Worm (Caenorhabditis elegans): ENCODE data around the gene F42A9.11.

The F42A9.11 gene

ce11 chrIV:8600712-8601330 is 26.6 kb upstream of the F42A9.11 start, which contains the start of gene Y59H11AR.4:
TSS of gene Y59H11AR.4 (minus strand) at chrIV:8600762.
- TF ChIP-seq hlh-11 (tag; optimal IDR thresholded peaks at IDR 0.05) (no peak), lin-38 (GFP tag; IDR thresholded peaks at IDR 0.05) (no peak), fkh-10 (GFP tag; optimal IDR thresholded peaks at IDR 0.05) (no peak), nhr-28 (tag; optimal IDR thresholded peaks at IDR 0.05) (peak; percentile 70), T26A8.4 (GFP tag; IDR thresholded peaks at IDR 0.05) (no peak), unc-62 (GFP tag; optimal IDR thresholded peaks at IDR 0.05 in 1 of 2) (peak in 1 of 2 experiments; percentile 15), unc-62 (tag; optimal IDR thresholded peaks at IDR 0.05) (no peak), lir-3 (tag; optimal IDR thresholded peaks at IDR 0.05) (no peak), lin-39 (tag; optimal IDR thresholded peaks at IDR 0.05) (no peak), zag-1 (tag; optimal IDR thresholded peaks at IDR 0.05) (no peak), cey-2 (tag; optimal IDR thresholded peaks at IDR 0.05; ENCODE audit: borderline replicate concordance, insufficient read depth) (no peak), hlh-30 (tag; optimal IDR thresholded peaks at IDR 0.05; ENCODE audit: insufficient read depth) (peak; percentile 2), vab-7 (GFP tag; IDR thresholded peaks at IDR 0.05) (no peak), lin-15B (tag; optimal IDR thresholded peaks at IDR 0.05) (no peak)

DNA sequence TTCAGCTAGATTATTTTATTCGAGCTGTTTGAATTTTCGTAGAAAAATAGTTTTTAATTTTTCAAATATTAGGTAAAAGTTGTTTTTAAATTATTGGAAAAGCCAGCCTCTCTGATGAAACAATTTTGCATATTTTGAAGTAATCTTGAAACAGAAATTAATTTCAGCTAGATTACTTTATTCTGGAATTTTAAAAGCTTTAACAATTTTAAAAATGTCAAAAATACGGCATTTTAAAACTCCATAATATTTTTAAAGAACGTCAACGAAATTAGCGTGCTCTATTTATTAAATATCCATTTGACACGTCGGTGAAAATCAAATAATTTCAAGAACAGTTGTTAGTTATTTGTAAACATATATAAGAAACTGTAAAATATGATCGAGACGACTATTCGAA is 24.6 kb upstream of the F42A9.11 start, which contains the start of gene Y59H11AR.10:
Gene Y59H11AR.10, plus strand, starts transcription at position 301 of the 400 bp plus-strand sequence.
- TF ChIP-seq F49E8.2 (tag; optimal IDR thresholded peaks at IDR 0.05; ENCODE audit: borderline replicate concordance) (no peak), daf-19 (GFP tag; conservative IDR thresholded peaks at IDR 0.05) (no peak), rbr-2 (tag; optimal IDR thresholded peaks at IDR 0.05) (no peak), daf-8 (GFP tag; IDR thresholded peaks at IDR 0.05) (no peak), aly-2 (tag; optimal IDR thresholded peaks at IDR 0.05) (no peak), gei-8 (GFP tag; optimal IDR thresholded peaks at IDR 0.05) (no peak), R02D3.7 (tag; optimal IDR thresholded peaks at IDR 0.05) (no peak), ztf-7 (tag; optimal IDR thresholded peaks at IDR 0.05) (no peak), Y5F2A.4 (GFP tag; optimal IDR thresholded peaks at IDR 0.05) (no peak), pqm-1 (tag; optimal IDR thresholded peaks at IDR 0.05) (no peak)

- TF ChIP-seq ZK337.2 (GFP tag; IDR thresholded peaks at IDR 0.05), result peak; percentile 37; the same call in 1 of the 2 replicates
- no peak for TF ChIP-seq dve-1 (tag; optimal IDR thresholded peaks at IDR 0.05; ENCODE audit: insufficient read depth)
- TF ChIP-seq tra-1 (GFP tag; IDR thresholded peaks at IDR 0.05), result no peak
- TF ChIP-seq nhr-11 (tag; optimal IDR thresholded peaks at IDR 0.05), result peak; percentile 66
- no peak for TF ChIP-seq set-16 (GFP tag; IDR thresholded peaks at IDR 0.05)
- peak in 1 of 2 experiments; percentile 48 for TF ChIP-seq daf-16 (GFP tag; optimal IDR thresholded peaks at IDR 0.05)
- no peak for TF ChIP-seq daf-16 (tag; optimal IDR thresholded peaks at IDR 0.05)
- TF ChIP-seq arid-1 (GFP tag; conservative IDR thresholded peaks at IDR 0.05), result no peak
- TF ChIP-seq gei-8 (GFP tag; optimal IDR thresholded peaks at IDR 0.05), result no peak
- TF ChIP-seq aha-1 (tag), result no peak
- TF ChIP-seq mdl-1 (tag; optimal IDR thresholded peaks at IDR 0.05), result peak in 1 of 2 experiments; percentile 1
- TF ChIP-seq T26A8.4 (GFP tag; IDR thresholded peaks at IDR 0.05), result no peak
- peak in 1 of 2 experiments; percentile 41 for TF ChIP-seq unc-62 (GFP tag; optimal IDR thresholded peaks at IDR 0.05 in 1 of 2)
- no peak for TF ChIP-seq unc-62 (tag; optimal IDR thresholded peaks at IDR 0.05)
These were observed 22.2 kb upstream of the F42A9.11 start for ce11 chrIV:8605217-8605616.

- 0 out of 2 replicates have a peak, but pooled peaks have one; percentile 15 for TF ChIP-seq snpc-1.2 (GFP tag; IDR thresholded peaks at IDR 0.05)
These were observed 20.0 kb upstream of the F42A9.11 start for ce11 chrIV:8607468-8607867.
